Fruit fly (Drosophila melanogaster) whole organism, wandering third instar larva: ENCODE data around the gene Nufip.

Experiments
- Abd-B ChIP-seq: fragments of >200 bp; optimal IDR thresholded peaks from 2 replicates; lab custom pipeline; 2017; ENCODE audit warnings: missing biosample characterization, missing genetic modification characterization
- CG32264 ChIP-seq: fragments of 200-800 bp; sonication (Bioruptor generic); optimal IDR thresholded peaks from 2 replicates; lab custom pipeline; 2016; ENCODE audit warnings: missing biosample characterization, missing genetic modification characterization
- CG9705 ChIP-seq: fragments of 200-800 bp; sonication (Bioruptor generic); optimal IDR thresholded peaks from 2 replicates; lab custom pipeline; 2018; ENCODE audit warnings: missing biosample characterization, mild to moderate bottlenecking, missing genetic modification characterization
- CrebA ChIP-seq: fragments of 200-800 bp; sonication (Bioruptor generic); optimal IDR thresholded peaks from 2 replicates; lab custom pipeline; 2016; ENCODE audit warnings: missing biosample characterization, mild to moderate bottlenecking, missing genetic modification characterization, borderline replicate concordance
- Dfd ChIP-seq: fragments of >200 bp; optimal IDR thresholded peaks from 2 replicates; lab custom pipeline; 2017; ENCODE audit warnings: missing biosample characterization, missing genetic modification characterization
- Dif ChIP-seq: fragments of 200-275, 200-300 bp; sonication (Bioruptor generic); optimal IDR thresholded peaks from 2 replicates; lab custom pipeline; 2018; ENCODE audit warnings: missing biosample characterization, missing genetic modification characterization; ENCODE audit not compliant: partially characterized antibody
- HLH106 ChIP-seq: fragments of 200-800 bp; optimal IDR thresholded peaks from 3 replicates; lab custom pipeline; 2019; ENCODE audit warnings: missing biosample characterization, mild to moderate bottlenecking, missing genetic modification characterization, moderate library complexity
- Hr78 ChIP-seq: fragments of >200 bp; optimal IDR thresholded peaks from 2 replicates; lab custom pipeline; 2017; ENCODE audit warnings: missing biosample characterization, missing genetic modification characterization
- Jra ChIP-seq: sonication (Bioruptor generic); optimal IDR thresholded peaks from 2 replicates; lab custom pipeline; 2016; ENCODE audit warnings: missing biosample characterization, missing genetic modification characterization
- Mio ChIP-seq: sonication (Bioruptor generic); optimal IDR thresholded peaks from 2 replicates; lab custom pipeline; 2016; ENCODE audit warnings: missing biosample characterization, missing genetic modification characterization
- Myc ChIP-seq: fragments of >200 bp; optimal IDR thresholded peaks from 2 replicates; lab custom pipeline; 2017
- OdsH ChIP-seq: fragments of 200-800 bp; sonication (Bioruptor generic); optimal IDR thresholded peaks from 2 replicates; lab custom pipeline; 2016; ENCODE audit warnings: missing biosample characterization, mild to moderate bottlenecking, missing genetic modification characterization
- Rel ChIP-seq, 2 experiments: fragments of 200-800 bp; sonication (Bioruptor generic) in 1 of 2; optimal IDR thresholded peaks; 2 replicates in 1 of 2; 3 replicates in 1 of 2; lab custom pipeline; 2016 to 2019; ENCODE audit warnings: mild to moderate bottlenecking in 2 of 2, missing biosample characterization in 2 of 2, missing genetic modification characterization in 2 of 2, moderate library complexity in 1 of 2
- Sp1 ChIP-seq: fragments of 200-800 bp; sonication (Bioruptor generic); optimal IDR thresholded peaks from 3 replicates; lab custom pipeline; 2019; ENCODE audit warnings: missing biosample characterization, mild to moderate bottlenecking, missing genetic modification characterization, moderate library complexity
- Vsx2 ChIP-seq: fragments of 200-300, 225-300 bp; sonication (Bioruptor generic); optimal IDR thresholded peaks from 2 replicates; lab custom pipeline; 2018; ENCODE audit warnings: missing biosample characterization, missing genetic modification characterization; ENCODE audit not compliant: partially characterized antibody
- br ChIP-seq: fragments of 200-800 bp; sonication (Bioruptor generic); optimal IDR thresholded peaks from 2 replicates; lab custom pipeline; 2016; ENCODE audit warnings: missing biosample characterization, missing genetic modification characterization
- dl ChIP-seq, 2 experiments: fragments of 175-275, 200-275 bp in 1 of 2; fragments of 200-275 bp in 1 of 2; sonication (Bioruptor generic); optimal IDR thresholded peaks; lab custom pipeline; 2018; ENCODE audit warnings: mild to moderate bottlenecking in 2 of 2, missing biosample characterization in 2 of 2, missing genetic modification characterization in 2 of 2, moderate library complexity in 2 of 2; ENCODE audit not compliant: partially characterized antibody in 2 of 2, insufficient read depth in 1 of 2
- dmrt93B ChIP-seq: fragments of 200-800 bp; sonication (Bioruptor generic); optimal IDR thresholded peaks from 2 replicates; lab custom pipeline; 2018; ENCODE audit warnings: missing biosample characterization, mild to moderate bottlenecking, missing genetic modification characterization
- dsf ChIP-seq: sonication (Bioruptor generic); optimal IDR thresholded peaks from 2 replicates; lab custom pipeline; 2016; ENCODE audit warnings: missing biosample characterization, missing genetic modification characterization, borderline replicate concordance
- ey ChIP-seq: fragments of 200-800 bp; sonication (Bioruptor generic); optimal IDR thresholded peaks from 2 replicates; lab custom pipeline; 2016; ENCODE audit warnings: missing biosample characterization, missing genetic modification characterization
- foxo ChIP-seq, 2 experiments: fragments of 200-800 bp; sonication (Bioruptor generic); optimal IDR thresholded peaks; 2 replicates in 1 of 2; 3 replicates in 1 of 2; lab custom pipeline; 2016 to 2017; ENCODE audit warnings: missing biosample characterization in 2 of 2, missing genetic modification characterization in 2 of 2
- fru ChIP-seq: fragments of 200-800 bp; sonication (Bioruptor generic); optimal IDR thresholded peaks from 3 replicates; lab custom pipeline; 2016; ENCODE audit warnings: missing biosample characterization, mild to moderate bottlenecking, missing genetic modification characterization
- h ChIP-seq: fragments of 200-800 bp; sonication (Bioruptor generic); optimal IDR thresholded peaks from 3 replicates; lab custom pipeline; 2016; ENCODE audit warnings: missing biosample characterization, mild to moderate bottlenecking, missing genetic modification characterization
- jim ChIP-seq: fragments of 175-275, 200-325 bp; sonication (Bioruptor generic); optimal IDR thresholded peaks from 2 replicates; lab custom pipeline; 2016; ENCODE audit warnings: missing biosample characterization, mild to moderate bottlenecking, missing genetic modification characterization
- pan ChIP-seq: fragments of >200 bp; optimal IDR thresholded peaks from 2 replicates; lab custom pipeline; 2017
- psq ChIP-seq: fragments of 200-800 bp; sonication (Bioruptor generic); optimal IDR thresholded peaks from 3 replicates; lab custom pipeline; 2017; ENCODE audit warnings: missing biosample characterization, mild to moderate bottlenecking, missing genetic modification characterization, moderate library complexity
- sage ChIP-seq: fragments of 200-800 bp; sonication (Bioruptor generic); optimal IDR thresholded peaks from 2 replicates; lab custom pipeline; 2016; ENCODE audit warnings: missing biosample characterization, mild to moderate bottlenecking, missing genetic modification characterization
- sv ChIP-seq: fragments of 200-800 bp; sonication (Bioruptor generic); optimal IDR thresholded peaks from 3 replicates; lab custom pipeline; 2016; ENCODE audit warnings: missing biosample characterization, missing genetic modification characterization
- woc ChIP-seq: sonication (Bioruptor generic); optimal IDR thresholded peaks from 2 replicates; lab custom pipeline; 2016; ENCODE audit warnings: missing biosample characterization, mild to moderate bottlenecking, missing genetic modification characterization

Nufip gene

dm6 chr3L:18756293-18756887, 8.2 kb upstream of the Nufip start (continued):
- TF ChIP-seq Vsx2 (GFP tag; lab: Kevin White, UChicago) (no peak), Hr78 (GFP tag; lab: Kevin White, UChicago) (no peak), br (GFP tag; lab: Kevin White, UChicago) (peak; percentile 23), CrebA (GFP tag; lab: Kevin White, UChicago) (no peak), Sp1 (GFP tag; lab: Kevin White, UChicago) (peak; percentile 64), ey (GFP tag; lab: Kevin White, UChicago) (peak; percentile 63), Jra (GFP tag; lab: Kevin White, UChicago) (no peak), sage (GFP tag; lab: Kevin White, UChicago) (no peak), psq (GFP tag; lab: Kevin White, UChicago) (peak; percentile 61), fru (peak; percentile 43), jim (GFP tag; lab: Kevin White, UChicago) (no peak)

DNA sequence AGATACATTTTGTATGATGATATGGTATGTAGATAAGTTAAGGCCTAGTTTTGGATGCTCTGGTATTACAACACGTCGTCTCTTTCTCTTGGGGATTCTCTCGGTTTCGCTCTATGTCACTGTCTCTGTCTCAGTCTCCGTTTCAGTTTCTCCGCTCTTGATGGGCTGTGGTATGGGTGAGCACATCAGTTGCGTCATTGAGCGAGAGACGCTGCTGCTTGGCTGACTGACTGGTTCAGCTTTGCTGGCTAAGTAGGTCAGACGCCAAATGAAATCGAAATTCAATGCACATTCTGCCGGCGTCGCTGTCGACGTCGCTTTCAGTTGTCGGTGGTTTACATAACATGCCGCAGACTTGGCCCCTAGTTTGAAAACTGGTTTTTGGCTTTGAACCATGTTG, 5.7 kb upstream of the Nufip start:
- TF ChIP-seq Abd-B (GFP tag; lab: Kevin White, UChicago) (no peak), Dif (GFP tag; lab: Kevin White, UChicago) (peak; percentile 52)

DNA sequence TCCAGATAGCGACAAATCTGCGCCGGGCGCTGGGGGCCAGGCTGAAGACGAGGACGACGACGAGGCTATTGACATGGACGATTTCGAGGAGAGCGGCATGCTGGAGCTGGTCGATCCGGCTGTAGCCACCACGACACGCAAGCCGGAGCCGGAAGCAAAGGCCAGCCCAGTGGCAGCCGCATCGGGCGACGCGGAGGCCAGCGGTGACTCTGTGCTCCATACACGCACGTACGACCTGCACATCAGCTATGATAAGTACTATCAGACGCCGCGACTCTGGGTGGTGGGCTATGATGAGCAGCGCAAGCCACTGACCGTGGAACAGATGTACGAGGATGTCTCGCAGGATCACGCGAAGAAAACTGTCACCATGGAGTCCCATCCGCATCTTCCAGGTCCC, 1.6 kb upstream of the Nufip start:
- no peak for TF ChIP-seq CrebA (GFP tag; lab: Kevin White, UChicago)
- no peak for TF ChIP-seq Abd-B (GFP tag; lab: Kevin White, UChicago)
- TF ChIP-seq Sp1 (GFP tag; lab: Kevin White, UChicago) = no peak
- no peak for TF ChIP-seq foxo (GFP tag; optimal IDR thresholded peaks at IDR 0.05; lab: Kevin White, UChicago)
- TF ChIP-seq sv (GFP tag; lab: Kevin White, UChicago) = no peak
- no peak for TF ChIP-seq Vsx2 (GFP tag; lab: Kevin White, UChicago)
- TF ChIP-seq Jra (GFP tag; lab: Kevin White, UChicago) = no peak

- TF ChIP-seq br (GFP tag; lab: Kevin White, UChicago) = no peak
- no peak for TF ChIP-seq pan
- no peak for TF ChIP-seq foxo (GFP tag; optimal IDR thresholded peaks at IDR 0.05; lab: Kevin White, UChicago)
- TF ChIP-seq Dfd (GFP tag; lab: Kevin White, UChicago) = peak; percentile 54
These were observed 2.0 kb downstream of the Nufip start for dm6 chr3L:18746169-18746568.

dm6 chr3L:18745647-18746046, 2.5 kb downstream of the Nufip start, which contains the start of gene MED11:
Gene MED11 (plus strand): TSS chr3L:18745856.
- no peak for TF ChIP-seq Rel (GFP tag; optimal IDR thresholded peaks at IDR 0.05; lab: Kevin White, UChicago)
- TF ChIP-seq Rel (tag; optimal IDR thresholded peaks at IDR 0.05; lab: Kevin White, UChicago) = no peak
- TF ChIP-seq h (GFP tag; lab: Kevin White, UChicago) = no peak
- no peak for TF ChIP-seq fru
- no peak for TF ChIP-seq jim (GFP tag; lab: Kevin White, UChicago)
- TF ChIP-seq Sp1 (GFP tag; lab: Kevin White, UChicago) = no peak
- no peak for TF ChIP-seq dsf (GFP tag; lab: Kevin White, UChicago)
- TF ChIP-seq CG32264 (GFP tag; lab: Kevin White, UChicago) = no peak

DNA sequence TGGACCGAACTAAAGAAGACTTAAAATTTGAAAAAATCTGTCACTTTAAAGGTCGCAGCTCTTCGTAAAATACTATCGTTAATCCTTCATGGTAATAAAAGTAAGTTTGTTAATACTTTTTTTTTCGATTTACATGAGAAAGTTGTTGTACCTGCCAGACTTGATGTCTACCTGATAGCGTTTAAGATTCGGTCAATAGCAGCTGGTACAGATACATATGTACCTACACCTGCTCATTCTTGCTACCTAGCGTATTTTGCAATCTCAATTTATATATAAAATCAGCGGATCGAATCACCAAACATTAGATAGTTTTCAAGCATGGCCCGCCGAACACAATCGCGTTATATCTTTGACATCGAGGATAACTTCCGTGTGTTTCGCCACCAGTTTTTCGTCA, 4.0 kb downstream of the Nufip start, which contains the start of gene CG6885:
TSS of gene CG6885 (plus strand) at position 301 of the 400 bp plus-strand sequence.
- no peak for TF ChIP-seq br (GFP tag; lab: Kevin White, UChicago)
- TF ChIP-seq fru = no peak
- no peak for TF ChIP-seq Mio (GFP tag; lab: Kevin White, UChicago)
- no peak for TF ChIP-seq dl (GFP tag; optimal IDR thresholded peaks at IDR 0.05; lab: Kevin White, UChicago; ENCODE audit: insufficient read depth in 1 of 2, partially characterized antibody in 2 of 2)
- no peak for TF ChIP-seq HLH106 (tag; lab: Kevin White, UChicago)
- TF ChIP-seq CG9705 (GFP tag; lab: Kevin White, UChicago) = no peak
- TF ChIP-seq sage (GFP tag; lab: Kevin White, UChicago) = no peak
- no peak for TF ChIP-seq Rel (GFP tag; optimal IDR thresholded peaks at IDR 0.05; lab: Kevin White, UChicago)
- TF ChIP-seq Rel (tag; optimal IDR thresholded peaks at IDR 0.05; lab: Kevin White, UChicago) = no peak
- no peak for TF ChIP-seq pan
- TF ChIP-seq Abd-B (GFP tag; lab: Kevin White, UChicago) = no peak
- no peak for TF ChIP-seq foxo (GFP tag; optimal IDR thresholded peaks at IDR 0.05; lab: Kevin White, UChicago)
- TF ChIP-seq woc = no peak
- TF ChIP-seq OdsH (GFP tag; lab: Kevin White, UChicago) = no peak
- no peak for TF ChIP-seq dmrt93B
- no peak for TF ChIP-seq Hr78 (GFP tag; lab: Kevin White, UChicago)
- no peak for TF ChIP-seq Myc (lab: Kevin White, UChicago)
